Worm (Caenorhabditis elegans): ENCODE results near the gene C13F10.1.

Gene C13F10.1

DNA sequence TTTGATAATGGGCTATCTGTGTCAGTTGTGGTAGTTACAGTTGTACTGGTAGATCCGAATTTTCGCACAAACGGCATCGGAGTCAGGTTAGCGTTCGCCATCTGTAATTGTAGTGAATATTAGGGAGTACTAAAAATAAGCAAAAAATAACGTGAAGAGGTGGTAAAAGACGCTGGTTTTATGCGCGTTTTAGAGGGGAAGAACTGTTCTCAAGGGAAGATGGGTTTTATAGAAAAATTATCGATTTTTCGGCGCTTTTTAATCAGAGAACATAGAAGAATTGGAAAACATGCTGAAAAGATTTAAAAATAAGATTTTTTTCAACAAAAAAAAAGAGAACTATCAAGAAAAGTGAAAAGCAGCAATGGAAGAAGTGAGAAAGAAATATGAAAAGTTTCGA lies 726 bp upstream of the C13F10.1 start, which contains the start of gene C13F10.7:
Gene C13F10.7 (minus strand): TSS at position 101 of the 400 bp plus-strand sequence.
- no peak for TF ChIP-seq T22C8.4 (GFP tag; IDR thresholded peaks at IDR 0.05)
- TF ChIP-seq ztf-23 (GFP tag; IDR thresholded peaks at IDR 0.05) = no peak
- TF ChIP-seq ref-1 (GFP tag; conservative IDR thresholded peaks at IDR 0.05) = no peak
- no peak for TF ChIP-seq med-1 (GFP tag; optimal IDR thresholded peaks at IDR 0.05; ENCODE audit: insufficient read depth)
- TF ChIP-seq cog-1 (tag; optimal IDR thresholded peaks at IDR 0.05) = no peak
- TF ChIP-seq ztf-29 (GFP tag; IDR thresholded peaks at IDR 0.05) = no peak
- TF ChIP-seq klf-2 (GFP tag; conservative IDR thresholded peaks at IDR 0.05) = no peak
- no peak for TF ChIP-seq tab-1 (GFP tag; IDR thresholded peaks at IDR 0.05)

DNA sequence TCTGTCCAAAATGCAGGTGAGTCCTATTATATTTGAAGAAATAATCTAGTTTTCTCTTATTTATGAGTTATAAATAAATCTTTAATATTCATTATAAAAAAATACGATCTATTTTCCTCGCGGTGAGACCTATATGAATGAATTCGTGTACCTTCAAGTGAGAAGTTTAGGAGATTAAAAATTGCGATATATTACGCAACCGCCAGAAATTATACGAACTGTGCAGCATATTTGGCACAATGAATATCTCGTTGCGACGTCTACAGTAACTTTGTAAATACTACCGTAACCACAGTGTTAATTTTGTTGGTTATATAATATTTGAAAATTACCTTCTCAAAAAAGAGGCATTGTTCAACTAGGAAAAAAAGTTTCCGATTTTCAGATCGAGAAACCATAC lies 475 bp downstream of the C13F10.1 start:
- no peak for TF ChIP-seq med-1 (GFP tag; optimal IDR thresholded peaks at IDR 0.05; ENCODE audit: insufficient read depth)
- TF ChIP-seq cog-1 (tag; optimal IDR thresholded peaks at IDR 0.05) = no peak
- TF ChIP-seq tab-1 (GFP tag; IDR thresholded peaks at IDR 0.05) = no peak
- TF ChIP-seq ztf-29 (GFP tag; IDR thresholded peaks at IDR 0.05) = no peak
- TF ChIP-seq klf-2 (GFP tag; conservative IDR thresholded peaks at IDR 0.05) = no peak
- TF ChIP-seq ref-1 (GFP tag; conservative IDR thresholded peaks at IDR 0.05) = no peak
- TF ChIP-seq flt-1 (GFP tag; IDR thresholded peaks at IDR 0.05) = no peak
- TF ChIP-seq ztf-23 (GFP tag; IDR thresholded peaks at IDR 0.05) = no peak
- no peak for TF ChIP-seq T22C8.4 (GFP tag; IDR thresholded peaks at IDR 0.05)

DNA sequence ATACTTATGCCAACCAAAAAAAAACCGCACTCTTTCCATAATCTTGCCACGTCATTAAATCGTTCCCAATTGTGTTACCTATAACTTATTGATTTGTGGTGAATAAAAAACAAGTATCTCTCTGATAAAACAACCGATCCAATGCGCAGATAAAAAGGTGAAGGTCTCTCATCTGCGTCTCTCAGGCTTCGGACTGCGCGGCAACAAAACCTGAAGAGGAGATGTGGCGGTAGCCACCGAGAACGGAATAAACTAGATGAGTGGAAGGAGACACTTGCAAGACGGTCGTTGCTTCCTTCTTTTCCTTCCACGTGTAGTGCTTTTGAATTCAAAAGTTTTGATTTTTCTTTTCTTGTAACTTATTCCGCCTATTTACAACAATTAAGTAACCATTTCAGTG lies 1.1 kb downstream of the C13F10.1 start, which contains the start of gene fkb-3:
Gene fkb-3 (plus strand): TSS at position 277 of the 400 bp plus-strand sequence.
- TF ChIP-seq ztf-23 (GFP tag; IDR thresholded peaks at IDR 0.05) (no peak), med-1 (GFP tag; optimal IDR thresholded peaks at IDR 0.05; ENCODE audit: insufficient read depth) (no peak), ztf-29 (GFP tag; IDR thresholded peaks at IDR 0.05) (no peak), klf-2 (GFP tag; conservative IDR thresholded peaks at IDR 0.05) (no peak), ref-1 (GFP tag; conservative IDR thresholded peaks at IDR 0.05) (no peak), cog-1 (tag; optimal IDR thresholded peaks at IDR 0.05) (no peak), tab-1 (GFP tag; IDR thresholded peaks at IDR 0.05) (no peak), flt-1 (GFP tag; IDR thresholded peaks at IDR 0.05) (no peak), T22C8.4 (GFP tag; IDR thresholded peaks at IDR 0.05) (no peak)

DNA sequence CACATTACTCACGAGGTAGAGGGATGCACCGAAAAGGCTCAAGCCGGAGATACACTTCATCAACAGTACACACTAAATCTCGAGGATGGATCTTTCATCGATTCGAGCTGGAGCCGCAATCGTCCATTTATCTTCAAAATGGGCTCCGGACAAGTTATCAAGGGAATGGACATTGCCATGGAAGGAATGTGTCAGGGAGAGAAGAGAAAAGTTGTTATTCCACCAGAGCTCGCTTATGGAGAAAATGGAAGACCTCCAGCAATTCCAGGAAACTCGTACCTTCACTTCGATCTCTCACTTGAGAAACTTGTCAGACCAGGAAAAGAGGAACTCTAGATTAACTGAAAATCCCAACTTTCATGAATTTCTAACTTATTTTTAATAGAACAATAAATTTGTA lies 2.0 kb downstream of the C13F10.1 start:
- TF ChIP-seq cog-1 (tag; optimal IDR thresholded peaks at IDR 0.05) = no peak
- no peak for TF ChIP-seq tab-1 (GFP tag; IDR thresholded peaks at IDR 0.05)
- no peak for TF ChIP-seq flt-1 (GFP tag; IDR thresholded peaks at IDR 0.05)
- no peak for TF ChIP-seq klf-2 (GFP tag; conservative IDR thresholded peaks at IDR 0.05)
- TF ChIP-seq ztf-23 (GFP tag; IDR thresholded peaks at IDR 0.05) = no peak
- TF ChIP-seq ztf-29 (GFP tag; IDR thresholded peaks at IDR 0.05) = no peak
- no peak for TF ChIP-seq med-1 (GFP tag; optimal IDR thresholded peaks at IDR 0.05; ENCODE audit: insufficient read depth)
- no peak for TF ChIP-seq T22C8.4 (GFP tag; IDR thresholded peaks at IDR 0.05)
- no peak for TF ChIP-seq ref-1 (GFP tag; conservative IDR thresholded peaks at IDR 0.05)

DNA sequence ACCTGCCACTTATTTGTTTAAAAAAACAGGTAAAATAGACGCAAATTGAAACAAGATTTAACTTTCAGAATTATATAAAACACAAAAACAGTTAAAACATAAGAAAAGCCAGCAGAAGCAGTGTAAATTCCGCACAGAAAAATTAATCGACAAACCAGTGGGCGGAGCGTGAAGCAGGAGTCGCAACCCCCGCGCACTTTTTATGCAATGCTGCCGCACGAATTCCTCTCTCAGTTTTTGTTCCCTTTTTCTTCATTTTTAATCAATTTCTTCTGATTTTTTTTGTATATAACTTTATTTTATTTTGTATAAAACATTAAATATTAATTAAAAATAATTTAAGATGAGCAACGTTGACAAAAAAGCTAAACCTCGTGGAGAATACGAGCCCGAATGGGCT lies 7.0 kb downstream of the C13F10.1 start, which contains the start of the genes gei-6 and krr-1:
Gene gei-6 (minus strand): TSS at position 2 of the 400 bp plus-strand sequence.
Gene krr-1 (plus strand): TSS at position 344 of the 400 bp plus-strand sequence.
- peak; percentile 94 for TF ChIP-seq flt-1 (GFP tag; IDR thresholded peaks at IDR 0.05)
- peak; percentile 72 for TF ChIP-seq T22C8.4 (GFP tag; IDR thresholded peaks at IDR 0.05)
- TF ChIP-seq ref-1 (GFP tag; conservative IDR thresholded peaks at IDR 0.05) = peak; percentile 60; the same call in 1 of the 2 replicates
- peak; percentile 90 for TF ChIP-seq tab-1 (GFP tag; IDR thresholded peaks at IDR 0.05)
- TF ChIP-seq cog-1 (tag; optimal IDR thresholded peaks at IDR 0.05) = no peak
- TF ChIP-seq ztf-23 (GFP tag; IDR thresholded peaks at IDR 0.05) = peak; percentile 94
- TF ChIP-seq med-1 (GFP tag; optimal IDR thresholded peaks at IDR 0.05; ENCODE audit: insufficient read depth) = peak; percentile 95
- TF ChIP-seq klf-2 (GFP tag; conservative IDR thresholded peaks at IDR 0.05) = peak; percentile 82
- peak; percentile 78 for TF ChIP-seq ztf-29 (GFP tag; IDR thresholded peaks at IDR 0.05)

DNA sequence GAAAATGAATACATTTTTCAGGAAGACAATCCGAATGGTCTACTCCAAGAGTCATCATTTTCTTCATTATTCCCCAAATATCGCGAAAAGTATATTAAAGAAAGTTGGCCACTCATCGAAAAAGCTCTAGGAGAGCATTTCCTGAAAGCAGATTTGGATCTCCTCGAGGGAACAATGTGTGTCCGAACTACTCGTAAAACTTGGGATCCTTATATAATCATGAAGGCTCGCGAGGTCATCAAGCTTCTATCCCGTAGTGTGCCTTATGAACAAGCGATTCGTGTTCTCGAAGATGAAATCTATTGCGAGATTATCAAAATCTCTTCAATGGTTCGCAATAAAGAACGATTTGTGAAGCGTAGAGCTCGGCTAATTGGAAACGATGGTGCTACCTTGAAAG lies 7.6 kb downstream of the C13F10.1 start:
- no peak for TF ChIP-seq tab-1 (GFP tag; IDR thresholded peaks at IDR 0.05)
- TF ChIP-seq ref-1 (GFP tag; conservative IDR thresholded peaks at IDR 0.05) = no peak
- TF ChIP-seq T22C8.4 (GFP tag; IDR thresholded peaks at IDR 0.05) = no peak
- no peak for TF ChIP-seq klf-2 (GFP tag; conservative IDR thresholded peaks at IDR 0.05)
- TF ChIP-seq ztf-29 (GFP tag; IDR thresholded peaks at IDR 0.05) = no peak
- no peak for TF ChIP-seq cog-1 (tag; optimal IDR thresholded peaks at IDR 0.05)
- no peak for TF ChIP-seq med-1 (GFP tag; optimal IDR thresholded peaks at IDR 0.05; ENCODE audit: insufficient read depth)
- no peak for TF ChIP-seq ztf-23 (GFP tag; IDR thresholded peaks at IDR 0.05)
- no peak for TF ChIP-seq flt-1 (GFP tag; IDR thresholded peaks at IDR 0.05)

- TF ChIP-seq T22C8.4 (GFP tag; IDR thresholded peaks at IDR 0.05) (no peak), tab-1 (GFP tag; IDR thresholded peaks at IDR 0.05) (no peak), flt-1 (GFP tag; IDR thresholded peaks at IDR 0.05) (no peak)
These were observed 10.8 kb downstream of the C13F10.1 start, which contains the start of gene C05C8.5 for ce11 chrV:7234726-7235125. C05C8.5 (minus strand) TSS chrV:7234826.

- TF ChIP-seq klf-2 (GFP tag; conservative IDR thresholded peaks at IDR 0.05) = no peak
- no peak for TF ChIP-seq cog-1 (tag; optimal IDR thresholded peaks at IDR 0.05)
- TF ChIP-seq med-1 (GFP tag; optimal IDR thresholded peaks at IDR 0.05; ENCODE audit: insufficient read depth) = no peak
- no peak for TF ChIP-seq flt-1 (GFP tag; IDR thresholded peaks at IDR 0.05)
- no peak for TF ChIP-seq tab-1 (GFP tag; IDR thresholded peaks at IDR 0.05)
These were observed 12.8 kb downstream of the C13F10.1 start for ce11 chrV:7236694-7237093.

ce11 chrV:7237094-7237132 lies 13.0 kb downstream of the C13F10.1 start, which contains the start of gene hpo-9:
hpo-9 (minus strand) TSS chrV:7237130.
- TF ChIP-seq klf-2 (GFP tag; conservative IDR thresholded peaks at IDR 0.05) (no peak), tab-1 (GFP tag; IDR thresholded peaks at IDR 0.05) (no peak), cog-1 (tag; optimal IDR thresholded peaks at IDR 0.05) (no peak), ztf-29 (GFP tag; IDR thresholded peaks at IDR 0.05) (no peak), med-1 (GFP tag; optimal IDR thresholded peaks at IDR 0.05; ENCODE audit: insufficient read depth) (no peak), T22C8.4 (GFP tag; IDR thresholded peaks at IDR 0.05) (no peak), flt-1 (GFP tag; IDR thresholded peaks at IDR 0.05) (no peak), ref-1 (GFP tag; conservative IDR thresholded peaks at IDR 0.05) (no peak), ztf-23 (GFP tag; IDR thresholded peaks at IDR 0.05) (no peak)

- TF ChIP-seq T22C8.4 (GFP tag; IDR thresholded peaks at IDR 0.05) (no peak), ztf-29 (GFP tag; IDR thresholded peaks at IDR 0.05) (no peak), klf-2 (GFP tag; conservative IDR thresholded peaks at IDR 0.05) (no peak), flt-1 (GFP tag; IDR thresholded peaks at IDR 0.05) (0 out of 2 replicates have a peak, but pooled peaks have one; percentile 45), ref-1 (GFP tag; conservative IDR thresholded peaks at IDR 0.05) (no peak), med-1 (GFP tag; optimal IDR thresholded peaks at IDR 0.05; ENCODE audit: insufficient read depth) (no peak), ztf-23 (GFP tag; IDR thresholded peaks at IDR 0.05) (0 out of 2 replicates have a peak, but pooled peaks have one; percentile 56), tab-1 (GFP tag; IDR thresholded peaks at IDR 0.05) (no peak), cog-1 (tag; optimal IDR thresholded peaks at IDR 0.05) (peak; percentile 78)
These were observed 13.3 kb downstream of the C13F10.1 start, which contains the start of gene hyls-1 for ce11 chrV:7237133-7237532. hyls-1 (plus strand) TSS chrV:7237381.
